Worm (Caenorhabditis elegans) whole organism, L1 larva: Measurements from ENCODE around the gene srd-17.

ENCODE experiments used
- C04F5.9 ChIP-seq: sonication (generic microtip); optimal IDR thresholded peaks from 2 replicates; lab custom pipeline; 2016; ENCODE audit warnings: missing genetic modification characterization, missing compliant biosample characterization
- F16B12.6 ChIP-seq: fragments of 150-350 bp; optimal IDR thresholded peaks from 2 replicates; lab custom pipeline; 2014; ENCODE audit warnings: missing biosample characterization, missing genetic modification characterization
- Y116A8C.19 ChIP-seq: sonication (generic microtip); optimal IDR thresholded peaks from 2 replicates; lab custom pipeline; 2016; ENCODE audit warnings: missing compliant biosample characterization, missing genetic modification characterization, borderline replicate concordance
- ceh-63 ChIP-seq: fragments of 200-800 bp; sonication (Bioruptor generic); optimal IDR thresholded peaks from 2 replicates; lab custom pipeline; 2018; ENCODE audit warnings: mild to moderate bottlenecking, missing genetic modification characterization, missing compliant biosample characterization
- ceh-88 ChIP-seq: fragments of 200-800 bp; sonication (Bioruptor generic); IDR thresholded peaks from 2 replicates; pipeline ENCODE4 v1.3.6; 2022; ENCODE audit warnings: missing genetic modification characterization, missing compliant biosample characterization
- jun-1 ChIP-seq: fragments of 150-350 bp; optimal IDR thresholded peaks from 2 replicates; lab custom pipeline; 2014; ENCODE audit warnings: missing biosample characterization, missing genetic modification reagents, missing genetic modification characterization
- mdl-1 ChIP-seq, 2 experiments: fragments of 150-350 bp; optimal IDR thresholded peaks; 2 replicates each; lab custom pipeline; 2014 to 2017; ENCODE audit warnings: missing biosample characterization in 2 of 2, missing genetic modification characterization in 2 of 2, inconsistent platforms in 1 of 2
- mep-1 ChIP-seq: fragments of 150-350 bp; optimal IDR thresholded peaks from 2 replicates; lab custom pipeline; 2014; ENCODE audit warnings: missing biosample characterization, missing genetic modification characterization
- nhr-20 ChIP-seq: sonication (generic microtip); optimal IDR thresholded peaks from 2 replicates; lab custom pipeline; 2016; ENCODE audit warnings: mild to moderate bottlenecking, missing genetic modification characterization, missing compliant biosample characterization
- pax-3 ChIP-seq: fragments of 200-800 bp; sonication (Bioruptor generic); optimal IDR thresholded peaks from 2 replicates; lab custom pipeline; 2018; ENCODE audit warnings: mild to moderate bottlenecking, missing genetic modification characterization, moderate library complexity, missing compliant biosample characterization
- rnt-1 ChIP-seq: sonication (generic microtip); optimal IDR thresholded peaks from 2 replicates; lab custom pipeline; 2016; ENCODE audit warnings: mild to moderate bottlenecking, missing genetic modification characterization, moderate library complexity, missing compliant biosample characterization
- snu-23 ChIP-seq: sonication (generic microtip); optimal IDR thresholded peaks from 2 replicates; lab custom pipeline; 2016; ENCODE audit warnings: missing genetic modification characterization, missing compliant biosample characterization
- vab-15 ChIP-seq: sonication (generic microtip); optimal IDR thresholded peaks from 2 replicates; lab custom pipeline; 2017; ENCODE audit warnings: missing genotype, mild to moderate bottlenecking, missing genetic modification characterization, missing compliant biosample characterization

DNA sequence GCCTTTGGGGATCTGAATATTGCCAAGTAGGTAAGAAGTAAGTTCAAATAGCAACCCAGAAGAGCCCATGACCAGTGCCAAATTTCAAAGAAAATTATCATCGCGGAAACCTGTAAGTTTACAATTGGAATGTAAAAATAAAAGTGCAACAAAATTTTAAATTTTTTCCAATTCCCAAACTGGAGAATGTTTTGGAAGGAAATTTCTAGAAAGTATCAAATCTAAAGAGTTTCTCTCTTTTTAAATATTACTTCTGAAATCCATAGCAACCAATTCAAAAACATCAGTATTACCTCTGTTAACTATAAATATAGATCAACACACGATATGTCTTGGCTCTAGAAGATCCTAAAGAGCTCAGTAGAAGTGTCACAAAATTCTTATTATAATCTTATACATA, 3.9 kb downstream of the srd-17 start, which contains the start of gene srd-19:
- TF ChIP-seq ceh-63 (GFP tag; lab: Kevin White, UChicago) (no peak), snu-23 (no peak), C04F5.9 (tag; lab: Kevin White, UChicago) (no peak), vab-15 (no peak), F16B12.6 (no peak), pax-3 (tag; lab: Kevin White, UChicago) (no peak), nhr-20 (tag; lab: Kevin White, UChicago) (no peak), rnt-1 (tag; lab: Kevin White, UChicago) (no peak), mep-1 (tag; lab: Kevin White, UChicago) (no peak), jun-1 (tag; lab: Kevin White, UChicago) (no peak), Y116A8C.19 (tag; lab: Kevin White, UChicago) (no peak), ceh-88 (no peak), mdl-1 (tag; optimal IDR thresholded peaks at IDR 0.05; lab: Kevin White, UChicago) (no peak)
